Fruit fly (Drosophila melanogaster): ENCODE data around the gene dind.

The dind gene

dm6 chr3R:18681054-18681453, 3.7 kb upstream of the dind start:
- no peak for TF ChIP-seq CG14655 (GFP tag; optimal IDR thresholded peaks at IDR 0.05)
- no peak for TF ChIP-seq CG8301 (tag; optimal IDR thresholded peaks at IDR 0.05)
- no peak for TF ChIP-seq CG34367 (tag; optimal IDR thresholded peaks at IDR 0.05)
- no peak for TF ChIP-seq D1 (tag; optimal IDR thresholded peaks at IDR 0.05)
- TF ChIP-seq gl (tag; optimal IDR thresholded peaks at IDR 0.05) = no peak
- no peak for TF ChIP-seq CG17806 (tag; optimal IDR thresholded peaks at IDR 0.05)
- no peak for TF ChIP-seq Snoo (tag; optimal IDR thresholded peaks at IDR 0.05)
- TF ChIP-seq CG8159 (tag; optimal IDR thresholded peaks at IDR 0.05) = no peak
- no peak for TF ChIP-seq Ets98B (GFP tag; IDR thresholded peaks at IDR 0.05)
- TF ChIP-seq CG15710 (tag; optimal IDR thresholded peaks at IDR 0.05) = no peak

dm6 chr3R:18680332-18680731, 3.0 kb upstream of the dind start, which contains the start of the genes CG46318 and ChT:
Gene CG46318 (plus strand): TSS chr3R:18680604.
Gene ChT (plus strand): TSS chr3R:18680604.
- TF ChIP-seq CG8301 (tag; optimal IDR thresholded peaks at IDR 0.05) (no peak), D1 (tag; optimal IDR thresholded peaks at IDR 0.05) (no peak), CG14655 (GFP tag; optimal IDR thresholded peaks at IDR 0.05) (no peak), CG4496 (GFP tag; IDR thresholded peaks at IDR 0.05) (no peak), CG12605 (GFP tag; IDR thresholded peaks at IDR 0.05) (no peak), fd96Ca (GFP tag; IDR thresholded peaks at IDR 0.05) (no peak), Pif1B (GFP tag; optimal IDR thresholded peaks at IDR 0.05) (no peak)

dm6 chr3R:18671112-18671729, 6.1 kb downstream of the dind start, which contains the start of gene CG31230:
Gene CG31230 (plus strand): TSS chr3R:18671679.
- TF ChIP-seq CG32121 (GFP tag; IDR thresholded peaks at IDR 0.05) = no peak
- TF ChIP-seq CG34367 (tag; optimal IDR thresholded peaks at IDR 0.05) = no peak
- no peak for TF ChIP-seq EcR (GFP tag; optimal IDR thresholded peaks at IDR 0.05)
- TF ChIP-seq CG17806 (tag; optimal IDR thresholded peaks at IDR 0.05) = no peak
- TF ChIP-seq rn (GFP tag; IDR thresholded peaks at IDR 0.05) = no peak
- TF ChIP-seq Pif1A (GFP tag; optimal IDR thresholded peaks at IDR 0.05) = no peak
- no peak for TF ChIP-seq Snoo (tag; optimal IDR thresholded peaks at IDR 0.05)
- no peak for TF ChIP-seq CG4496 (GFP tag; IDR thresholded peaks at IDR 0.05)
- no peak for TF ChIP-seq fd96Ca (GFP tag; IDR thresholded peaks at IDR 0.05)
- no peak for TF ChIP-seq D1 (tag; optimal IDR thresholded peaks at IDR 0.05)
- TF ChIP-seq CG8301 (tag; optimal IDR thresholded peaks at IDR 0.05) = no peak
- TF ChIP-seq CG9948 (tag; optimal IDR thresholded peaks at IDR 0.05) = no peak
- TF ChIP-seq CG14655 (GFP tag; optimal IDR thresholded peaks at IDR 0.05) = no peak
- no peak for TF ChIP-seq CG15710 (tag; optimal IDR thresholded peaks at IDR 0.05)
- no peak for TF ChIP-seq gl (tag; optimal IDR thresholded peaks at IDR 0.05)

- no peak for TF ChIP-seq CG8159 (tag; optimal IDR thresholded peaks at IDR 0.05)
- TF ChIP-seq CG15710 (tag; optimal IDR thresholded peaks at IDR 0.05) = peak; percentile 46
- TF ChIP-seq Pif1B (GFP tag; optimal IDR thresholded peaks at IDR 0.05) = peak; percentile 52
- peak; percentile 42 for TF ChIP-seq CG9948 (tag; optimal IDR thresholded peaks at IDR 0.05)
- 0 out of 3 replicates have a peak, but pooled peaks have one; percentile 32 for TF ChIP-seq fd96Ca (GFP tag; IDR thresholded peaks at IDR 0.05)
- TF ChIP-seq Snoo (tag; optimal IDR thresholded peaks at IDR 0.05) = peak; percentile 14
- TF ChIP-seq CG4496 (GFP tag; IDR thresholded peaks at IDR 0.05) = 0 out of 3 replicates have a peak, but pooled peaks have one; percentile 43
- no peak for TF ChIP-seq CG13204 (GFP tag; optimal IDR thresholded peaks at IDR 0.05)
- TF ChIP-seq EcR (GFP tag; optimal IDR thresholded peaks at IDR 0.05) = no peak
Measured at dm6 chr3R:18670441-18671111, 6.8 kb downstream of the dind start.

- no peak for TF ChIP-seq CG13204 (GFP tag; optimal IDR thresholded peaks at IDR 0.05)
- peak; percentile 85 for TF ChIP-seq CG4496 (GFP tag; IDR thresholded peaks at IDR 0.05)
- TF ChIP-seq EcR (GFP tag; optimal IDR thresholded peaks at IDR 0.05) = no peak
- TF ChIP-seq CG14655 (GFP tag; optimal IDR thresholded peaks at IDR 0.05) = no peak
- TF ChIP-seq CG8301 (tag; optimal IDR thresholded peaks at IDR 0.05) = peak; percentile 78
- TF ChIP-seq Snoo (tag; optimal IDR thresholded peaks at IDR 0.05) = peak; percentile 37
- no peak; the same call in 1 of the 2 replicates for TF ChIP-seq Ets98B (GFP tag; IDR thresholded peaks at IDR 0.05)
- peak; percentile 48 for TF ChIP-seq Pif1B (GFP tag; optimal IDR thresholded peaks at IDR 0.05)
- no peak for TF ChIP-seq D1 (tag; optimal IDR thresholded peaks at IDR 0.05)
- peak; percentile 66 for TF ChIP-seq CG9948 (tag; optimal IDR thresholded peaks at IDR 0.05)
- peak; percentile 73 for TF ChIP-seq CG8159 (tag; optimal IDR thresholded peaks at IDR 0.05)
- TF ChIP-seq CG12605 (GFP tag; IDR thresholded peaks at IDR 0.05) = no peak; the same call in none of the 2 replicates
- TF ChIP-seq CG32121 (GFP tag; IDR thresholded peaks at IDR 0.05) = peak; percentile 78
- TF ChIP-seq CG34367 (tag; optimal IDR thresholded peaks at IDR 0.05) = peak; percentile 63
- TF ChIP-seq gl (tag; optimal IDR thresholded peaks at IDR 0.05) = peak; percentile 24
- peak; percentile 70 for TF ChIP-seq CG17806 (tag; optimal IDR thresholded peaks at IDR 0.05)
- peak; percentile 71 for TF ChIP-seq Pif1A (GFP tag; optimal IDR thresholded peaks at IDR 0.05)
- TF ChIP-seq CG15710 (tag; optimal IDR thresholded peaks at IDR 0.05) = peak; percentile 76
- 0 out of 2 replicates have a peak, but pooled peaks have one; percentile 28 for TF ChIP-seq CG10348 (GFP tag; IDR thresholded peaks at IDR 0.05)
- 0 out of 2 replicates have a peak, but pooled peaks have one; percentile 18 for TF ChIP-seq rn (GFP tag; IDR thresholded peaks at IDR 0.05)
- TF ChIP-seq fd96Ca (GFP tag; IDR thresholded peaks at IDR 0.05) = peak; percentile 57; the same call in 1 of the 3 replicates
Measured at dm6 chr3R:18669812-18670211, 7.5 kb downstream of the dind start.

- TF ChIP-seq EcR (GFP tag; optimal IDR thresholded peaks at IDR 0.05) (peak; percentile 73), CG4496 (GFP tag; IDR thresholded peaks at IDR 0.05) (peak; percentile 57; the same call in 1 of the 3 replicates), CG15710 (tag; optimal IDR thresholded peaks at IDR 0.05) (no peak), Ets98B (GFP tag; IDR thresholded peaks at IDR 0.05) (peak; percentile 27; the same call in 1 of the 2 replicates)
Measured at dm6 chr3R:18669152-18669551, 8.2 kb downstream of the dind start, which contains the start of gene CG7702. Gene CG7702 (plus strand): TSS chr3R:18669390.
